Worm (Caenorhabditis elegans): ENCODE results near the gene actl-1.
A peak's percentile ranks its signal among the peaks of the same experiment; 100 is the strongest.

The actl-1 gene

ce11 chrX:6499736-6500135 lies at the start of gene actl-1:
Gene actl-1 (minus strand): TSS chrX:6499836.
- TF ChIP-seq unc-120 (tag; optimal IDR thresholded peaks at IDR 0.05; ENCODE audit: poor library complexity, severe bottlenecking) = no peak
- TF ChIP-seq nhr-12 (tag; optimal IDR thresholded peaks at IDR 0.05) = no peak
- TF ChIP-seq M03D4.4 (tag; optimal IDR thresholded peaks at IDR 0.05) = no peak
- no peak for TF ChIP-seq mab-5 (tag; optimal IDR thresholded peaks at IDR 0.05)
- TF ChIP-seq lin-13 (tag; optimal IDR thresholded peaks at IDR 0.05) = no peak
- no peak for TF ChIP-seq flh-1 (GFP tag; optimal IDR thresholded peaks at IDR 0.05)
- TF ChIP-seq bed-3 (GFP tag; optimal IDR thresholded peaks at IDR 0.05) = no peak

- TF ChIP-seq unc-120 (tag; optimal IDR thresholded peaks at IDR 0.05; ENCODE audit: poor library complexity, severe bottlenecking) (no peak), sptf-1 (tag; optimal IDR thresholded peaks at IDR 0.05) (no peak), mab-5 (tag; optimal IDR thresholded peaks at IDR 0.05) (no peak), blmp-1 (tag; optimal IDR thresholded peaks at IDR 0.05) (no peak), nhr-237 (tag; optimal IDR thresholded peaks at IDR 0.05) (no peak), sem-2 (GFP tag; optimal IDR thresholded peaks at IDR 0.05) (no peak), mep-1 (tag; optimal IDR thresholded peaks at IDR 0.05) (no peak), lin-13 (tag; optimal IDR thresholded peaks at IDR 0.05) (no peak), drap-1 (GFP tag; optimal IDR thresholded peaks at IDR 0.05) (no peak), ceh-83 (GFP tag; optimal IDR thresholded peaks at IDR 0.05) (no peak), unc-62 (GFP tag; optimal IDR thresholded peaks at IDR 0.05) (no peak), M03D4.4 (tag; optimal IDR thresholded peaks at IDR 0.05) (no peak), nhr-28 (tag; optimal IDR thresholded peaks at IDR 0.05) (no peak), elt-1 (tag; optimal IDR thresholded peaks at IDR 0.05; ENCODE audit: borderline replicate concordance, insufficient read depth) (no peak)
Measured at ce11 chrX:6543665-6544064, 44.0 kb upstream of the actl-1 start.

- TF ChIP-seq ces-1 (GFP tag; optimal IDR thresholded peaks at IDR 0.05) (peak; percentile 70), elt-1 (tag; optimal IDR thresholded peaks at IDR 0.05; ENCODE audit: borderline replicate concordance, insufficient read depth) (no peak)
Measured at ce11 chrX:6542692-6543091, 43.1 kb upstream of the actl-1 start, which contains the start of gene T14E8.2. Gene T14E8.2 (plus strand): TSS chrX:6542992.

- TF ChIP-seq mls-2 (tag; optimal IDR thresholded peaks at IDR 0.05) = no peak
- TF ChIP-seq nhr-28 (tag; optimal IDR thresholded peaks at IDR 0.05) = no peak
- no peak for TF ChIP-seq blmp-1 (tag; optimal IDR thresholded peaks at IDR 0.05)
- no peak for TF ChIP-seq drap-1 (GFP tag; optimal IDR thresholded peaks at IDR 0.05)
- no peak for TF ChIP-seq bed-3 (GFP tag; optimal IDR thresholded peaks at IDR 0.05)
- no peak for TF ChIP-seq zip-8 (tag; optimal IDR thresholded peaks at IDR 0.05)
- TF ChIP-seq lsy-2 (tag; optimal IDR thresholded peaks at IDR 0.05) = no peak
- no peak for TF ChIP-seq nhr-237 (tag; optimal IDR thresholded peaks at IDR 0.05)
- no peak for TF ChIP-seq sptf-1 (tag; optimal IDR thresholded peaks at IDR 0.05)
- no peak for TF ChIP-seq nhr-76 (tag; optimal IDR thresholded peaks at IDR 0.05)
Measured at ce11 chrX:6538068-6538467, 38.4 kb upstream of the actl-1 start.

- TF ChIP-seq mls-2 (tag; optimal IDR thresholded peaks at IDR 0.05) (no peak), nhr-2 (tag; optimal IDR thresholded peaks at IDR 0.05) (no peak), drap-1 (GFP tag; optimal IDR thresholded peaks at IDR 0.05) (no peak), unc-120 (tag; optimal IDR thresholded peaks at IDR 0.05; ENCODE audit: poor library complexity, severe bottlenecking) (no peak), lsy-2 (tag; optimal IDR thresholded peaks at IDR 0.05) (no peak), ces-1 (GFP tag; optimal IDR thresholded peaks at IDR 0.05) (no peak), zip-8 (tag; optimal IDR thresholded peaks at IDR 0.05) (no peak)
Measured at ce11 chrX:6536701-6537279, 37.2 kb upstream of the actl-1 start, which contains the start of gene ilys-5. Gene ilys-5 (minus strand): TSS chrX:6536840.

ce11 chrX:6533038-6533437 lies 33.4 kb upstream of the actl-1 start:
- TF ChIP-seq ces-1 (GFP tag; optimal IDR thresholded peaks at IDR 0.05) = no peak
- TF ChIP-seq snpc-4 (tag; optimal IDR thresholded peaks at IDR 0.05) = no peak
- no peak for TF ChIP-seq flh-1 (GFP tag; optimal IDR thresholded peaks at IDR 0.05)
- no peak for TF ChIP-seq nhr-76 (tag; optimal IDR thresholded peaks at IDR 0.05)
- no peak for TF ChIP-seq unc-62 (GFP tag; optimal IDR thresholded peaks at IDR 0.05)
- TF ChIP-seq nhr-2 (tag; optimal IDR thresholded peaks at IDR 0.05) = no peak
- TF ChIP-seq blmp-1 (tag; optimal IDR thresholded peaks at IDR 0.05) = no peak
- no peak for TF ChIP-seq unc-39 (tag; optimal IDR thresholded peaks at IDR 0.05)
- TF ChIP-seq ham-2 (GFP tag; optimal IDR thresholded peaks at IDR 0.05) = no peak
- TF ChIP-seq lsy-2 (tag; optimal IDR thresholded peaks at IDR 0.05) = no peak
- no peak for TF ChIP-seq nhr-12 (tag; optimal IDR thresholded peaks at IDR 0.05)
- no peak for TF ChIP-seq M03D4.4 (tag; optimal IDR thresholded peaks at IDR 0.05)
- TF ChIP-seq mab-5 (tag; optimal IDR thresholded peaks at IDR 0.05) = no peak
- TF ChIP-seq hlh-1 (tag; optimal IDR thresholded peaks at IDR 0.05) = no peak
- no peak for TF ChIP-seq sptf-1 (tag; optimal IDR thresholded peaks at IDR 0.05)
- no peak for TF ChIP-seq elt-3 (tag; optimal IDR thresholded peaks at IDR 0.05)

Measured in whole organism, mixed stage, embryonic.